Fruit fly (Drosophila melanogaster): ENCODE results near the gene CG2258.
A peak's percentile ranks its signal among the peaks of the same experiment; 100 is the strongest.

CG2258 gene

dm6 chrX:8114476-8115342, 12.8 kb upstream of the CG2258 start (continued):
- peak; percentile 75 for TF ChIP-seq Hmr (GFP tag; optimal IDR thresholded peaks at IDR 0.05)
- no peak for TF ChIP-seq CG1647 (GFP tag; optimal IDR thresholded peaks at IDR 0.05)
- peak; percentile 41 for TF ChIP-seq pb (GFP tag; optimal IDR thresholded peaks at IDR 0.05)
- TF ChIP-seq CG10209 (GFP tag; optimal IDR thresholded peaks at IDR 0.05), result peak; percentile 59
- TF ChIP-seq pan (optimal IDR thresholded peaks at IDR 0.05), result no peak
- peak in 1 of 2 experiments; percentile 73 for TF ChIP-seq pan (GFP tag; optimal IDR thresholded peaks at IDR 0.05 in 1 of 2, IDR thresholded peaks at IDR 0.05 in 1 of 2)
- no peak for TF ChIP-seq CG16813 (GFP tag; IDR thresholded peaks at IDR 0.05; ENCODE audit: partially characterized antibody)
- peak; percentile 71 for TF ChIP-seq CG17385 (GFP tag; optimal IDR thresholded peaks at IDR 0.05)
- peak; percentile 26 for TF ChIP-seq tx (GFP tag; optimal IDR thresholded peaks at IDR 0.05)
- TF ChIP-seq crc (GFP tag; optimal IDR thresholded peaks at IDR 0.05), result no peak
- peak; percentile 50; the same call in 1 of the 3 replicates for TF ChIP-seq zfh1 (GFP tag; IDR thresholded peaks at IDR 0.05)
- TF ChIP-seq CG9437 (GFP tag; optimal IDR thresholded peaks at IDR 0.05), result peak; percentile 46
- TF ChIP-seq pho (GFP tag; optimal IDR thresholded peaks at IDR 0.05), result peak; percentile 74
- TF ChIP-seq ac (GFP tag; optimal IDR thresholded peaks at IDR 0.05), result no peak
- TF ChIP-seq gem (tag; optimal IDR thresholded peaks at IDR 0.05), result peak; percentile 82
- no peak for TF ChIP-seq wdn (GFP tag; IDR thresholded peaks at IDR 0.05)
- peak; percentile 41 for TF ChIP-seq CG3847 (GFP tag; IDR thresholded peaks at IDR 0.05)
- peak; percentile 55 for TF ChIP-seq phol (tag; optimal IDR thresholded peaks at IDR 0.05)
- no peak for TF ChIP-seq CG3065 (GFP tag; optimal IDR thresholded peaks at IDR 0.05)
- no peak for TF ChIP-seq fru (optimal IDR thresholded peaks at IDR 0.05)
- TF ChIP-seq stwl (tag; optimal IDR thresholded peaks at IDR 0.05), result no peak
- peak; percentile 28 for TF ChIP-seq CG11723 (GFP tag; optimal IDR thresholded peaks at IDR 0.05)
- TF ChIP-seq danr (GFP tag; IDR thresholded peaks at IDR 0.05), result peak; percentile 37; the same call in 1 of the 2 replicates
- no peak for TF ChIP-seq CG7963 (GFP tag; IDR thresholded peaks at IDR 0.05; ENCODE audit: partially characterized antibody)
- peak; percentile 70 for TF ChIP-seq Atf6 (GFP tag; IDR thresholded peaks at IDR 0.05)
- TF ChIP-seq Hey (tag; optimal IDR thresholded peaks at IDR 0.05), result peak; percentile 19
- peak; percentile 85 for TF ChIP-seq lab (GFP tag; optimal IDR thresholded peaks at IDR 0.05)
- peak; percentile 31 for TF ChIP-seq CHES-1-like (GFP tag; optimal IDR thresholded peaks at IDR 0.05)
- peak; percentile 47; the same call in 1 of the 2 replicates for TF ChIP-seq Poxn (GFP tag; IDR thresholded peaks at IDR 0.05)
- peak; percentile 4 for TF ChIP-seq luna (GFP tag; optimal IDR thresholded peaks at IDR 0.05)
- TF ChIP-seq zfh2 (GFP tag; optimal IDR thresholded peaks at IDR 0.05), result peak; percentile 50
- TF ChIP-seq z (GFP tag; IDR thresholded peaks at IDR 0.05), result no peak
- no peak for TF ChIP-seq CG11093 (GFP tag; IDR thresholded peaks at IDR 0.05)
- no peak for TF ChIP-seq CG4404 (GFP tag; IDR thresholded peaks at IDR 0.05)
- TF ChIP-seq B-H1 (GFP tag; IDR thresholded peaks at IDR 0.05), result peak; percentile 36; the same call in 2 of the 3 replicates
- peak; percentile 26 for TF ChIP-seq gcm (GFP tag; optimal IDR thresholded peaks at IDR 0.05)
- no peak for TF ChIP-seq CG10431 (GFP tag; optimal IDR thresholded peaks at IDR 0.05)
- peak in 1 of 2 experiments; percentile 16 for TF ChIP-seq crp (GFP tag; optimal IDR thresholded peaks at IDR 0.05)
- peak; percentile 38 for TF ChIP-seq bcd (GFP tag; optimal IDR thresholded peaks at IDR 0.05)
- no peak for TF ChIP-seq CG4282 (GFP tag; optimal IDR thresholded peaks at IDR 0.05)
- TF ChIP-seq sens-2 (GFP tag; IDR thresholded peaks at IDR 0.05), result no peak
- TF ChIP-seq CG3726 (GFP tag; IDR thresholded peaks at IDR 0.05), result 0 out of 3 replicates have a peak, but pooled peaks have one; percentile 59
- TF ChIP-seq Rx (GFP tag; IDR thresholded peaks at IDR 0.05), result no peak
- no peak for TF ChIP-seq gfzf (GFP tag; optimal IDR thresholded peaks at IDR 0.05)
- TF ChIP-seq Asciz (GFP tag; optimal IDR thresholded peaks at IDR 0.05), result peak; percentile 53
- TF ChIP-seq Atf3 (GFP tag; optimal IDR thresholded peaks at IDR 0.05), result no peak
- peak; percentile 47 for TF ChIP-seq Chrac-16 (GFP tag; optimal IDR thresholded peaks at IDR 0.05)
- peak; percentile 29 for TF ChIP-seq cg (GFP tag; optimal IDR thresholded peaks at IDR 0.05)
- peak; percentile 35; the same call in 1 of the 3 replicates for TF ChIP-seq Aef1 (GFP tag; IDR thresholded peaks at IDR 0.05)

Data from whole organism, embryonic.